Fruit fly (Drosophila melanogaster): Measurements from ENCODE around the gene Cad86C.

The Cad86C gene

dm6 chr3R:10826796-10827524 is at the start of gene Cad86C:
TSS of gene Cad86C (plus strand) at chr3R:10827079.
- TF ChIP-seq psq (optimal IDR thresholded peaks at IDR 0.05), result no peak

- TF ChIP-seq Myc (optimal IDR thresholded peaks at IDR 0.05) (no peak), h (optimal IDR thresholded peaks at IDR 0.05) (no peak), Sin3A (optimal IDR thresholded peaks at IDR 0.05) (no peak), ttk (optimal IDR thresholded peaks at IDR 0.05) (no peak)
Observed at dm6 chr3R:10777274-10777673, 49.6 kb upstream of the Cad86C start, which contains the start of the genes CG45076, CG45078 and fau. TSS of gene CG45076 (minus strand) at chr3R:10777374. TSS of gene CG45078 (minus strand) at chr3R:10777374. TSS of gene fau (minus strand) at chr3R:10777374.

dm6 chr3R:10778151-10778550 is 48.7 kb upstream of the Cad86C start:
- TF ChIP-seq insv (optimal IDR thresholded peaks at IDR 0.05) (no peak), h (optimal IDR thresholded peaks at IDR 0.05) (no peak), Myc (optimal IDR thresholded peaks at IDR 0.05) (no peak), psq (optimal IDR thresholded peaks at IDR 0.05) (no peak), Sin3A (optimal IDR thresholded peaks at IDR 0.05) (no peak), ttk (optimal IDR thresholded peaks at IDR 0.05) (no peak)

- TF ChIP-seq Sin3A (optimal IDR thresholded peaks at IDR 0.05), result no peak
- no peak for TF ChIP-seq insv (optimal IDR thresholded peaks at IDR 0.05)
- no peak for TF ChIP-seq h (optimal IDR thresholded peaks at IDR 0.05)
- TF ChIP-seq ttk (optimal IDR thresholded peaks at IDR 0.05), result no peak
- no peak for TF ChIP-seq psq (optimal IDR thresholded peaks at IDR 0.05)
- no peak for TF ChIP-seq Myc (optimal IDR thresholded peaks at IDR 0.05)
Observed at dm6 chr3R:10779269-10779668, 47.6 kb upstream of the Cad86C start, which contains the start of gene Desi. TSS of gene Desi (plus strand) at chr3R:10779569.

dm6 chr3R:10780161-10780560 is 46.7 kb upstream of the Cad86C start:
- TF ChIP-seq insv (optimal IDR thresholded peaks at IDR 0.05), result no peak

dm6 chr3R:10782167-10782566 is 44.7 kb upstream of the Cad86C start, which contains the start of gene CG42633:
TSS of gene CG42633 (minus strand) at chr3R:10782267.
- TF ChIP-seq h (optimal IDR thresholded peaks at IDR 0.05) (no peak), insv (optimal IDR thresholded peaks at IDR 0.05) (no peak), psq (optimal IDR thresholded peaks at IDR 0.05) (no peak), ttk (optimal IDR thresholded peaks at IDR 0.05) (no peak), Myc (optimal IDR thresholded peaks at IDR 0.05) (no peak), Sin3A (optimal IDR thresholded peaks at IDR 0.05) (no peak)

dm6 chr3R:10784058-10784499 is 42.8 kb upstream of the Cad86C start, which contains the start of the genes mRpL37 and Rbp1:
TSS of gene mRpL37 (minus strand) at chr3R:10784092.
TSS of gene Rbp1 (plus strand) at chr3R:10784383.
- TF ChIP-seq ttk (optimal IDR thresholded peaks at IDR 0.05), result no peak
- no peak for TF ChIP-seq Sin3A (optimal IDR thresholded peaks at IDR 0.05)
- TF ChIP-seq h (optimal IDR thresholded peaks at IDR 0.05), result no peak
- TF ChIP-seq Myc (optimal IDR thresholded peaks at IDR 0.05), result no peak
- no peak for TF ChIP-seq insv (optimal IDR thresholded peaks at IDR 0.05)
- no peak for TF ChIP-seq psq (optimal IDR thresholded peaks at IDR 0.05)

- TF ChIP-seq Myc (optimal IDR thresholded peaks at IDR 0.05) (no peak), h (optimal IDR thresholded peaks at IDR 0.05) (no peak), insv (optimal IDR thresholded peaks at IDR 0.05) (no peak), ttk (optimal IDR thresholded peaks at IDR 0.05) (no peak), Sin3A (optimal IDR thresholded peaks at IDR 0.05) (no peak), psq (optimal IDR thresholded peaks at IDR 0.05) (no peak)
Observed at dm6 chr3R:10788186-10788585, 38.7 kb upstream of the Cad86C start, which contains the start of the genes Art1 and Mcm5. TSS of gene Art1 (minus strand) at chr3R:10788226. TSS of gene Mcm5 (plus strand) at chr3R:10788524.

dm6 chr3R:10792604-10793003 is 34.3 kb upstream of the Cad86C start, which contains the start of gene CG14687:
TSS of gene CG14687 (plus strand) at chr3R:10792904.
- TF ChIP-seq Myc (optimal IDR thresholded peaks at IDR 0.05) (no peak), psq (optimal IDR thresholded peaks at IDR 0.05) (no peak), ttk (optimal IDR thresholded peaks at IDR 0.05) (no peak), h (optimal IDR thresholded peaks at IDR 0.05) (no peak), Sin3A (optimal IDR thresholded peaks at IDR 0.05) (no peak)

- TF ChIP-seq h (optimal IDR thresholded peaks at IDR 0.05) (no peak), psq (optimal IDR thresholded peaks at IDR 0.05) (no peak), ttk (optimal IDR thresholded peaks at IDR 0.05) (no peak), Myc (optimal IDR thresholded peaks at IDR 0.05) (no peak), Sin3A (optimal IDR thresholded peaks at IDR 0.05) (no peak), insv (optimal IDR thresholded peaks at IDR 0.05) (no peak)
Observed at dm6 chr3R:10803855-10804254, 23.0 kb upstream of the Cad86C start, which contains the start of gene CG14692. TSS of gene CG14692 (minus strand) at chr3R:10803955.

- TF ChIP-seq Myc (optimal IDR thresholded peaks at IDR 0.05), result no peak
- TF ChIP-seq psq (optimal IDR thresholded peaks at IDR 0.05), result no peak
- no peak for TF ChIP-seq h (optimal IDR thresholded peaks at IDR 0.05)
- no peak for TF ChIP-seq ttk (optimal IDR thresholded peaks at IDR 0.05)
- TF ChIP-seq insv (optimal IDR thresholded peaks at IDR 0.05), result no peak
- no peak for TF ChIP-seq Sin3A (optimal IDR thresholded peaks at IDR 0.05)
Observed at dm6 chr3R:10815032-10815431, 11.8 kb upstream of the Cad86C start, which contains the start of the genes CG14693 and TTLL15. TSS of gene CG14693 (minus strand) at chr3R:10815047. TSS of gene TTLL15 (plus strand) at chr3R:10815288.

- TF ChIP-seq Myc (optimal IDR thresholded peaks at IDR 0.05) (no peak), psq (optimal IDR thresholded peaks at IDR 0.05) (no peak), insv (optimal IDR thresholded peaks at IDR 0.05) (no peak), Sin3A (optimal IDR thresholded peaks at IDR 0.05) (no peak), ttk (optimal IDR thresholded peaks at IDR 0.05) (no peak), h (optimal IDR thresholded peaks at IDR 0.05) (no peak)
Observed at dm6 chr3R:10828688-10829087, 1.8 kb downstream of the Cad86C start.

dm6 chr3R:10829746-10830145 is 2.9 kb downstream of the Cad86C start:
- no peak for TF ChIP-seq Sin3A (optimal IDR thresholded peaks at IDR 0.05)
- no peak for TF ChIP-seq psq (optimal IDR thresholded peaks at IDR 0.05)
- TF ChIP-seq h (optimal IDR thresholded peaks at IDR 0.05), result no peak
- no peak for TF ChIP-seq ttk (optimal IDR thresholded peaks at IDR 0.05)
- no peak for TF ChIP-seq insv (optimal IDR thresholded peaks at IDR 0.05)
- no peak for TF ChIP-seq Myc (optimal IDR thresholded peaks at IDR 0.05)

Data from Kc167 (cell line).